Worm (Caenorhabditis elegans): ENCODE data around the gene col-124.

The col-124 gene

DNA sequence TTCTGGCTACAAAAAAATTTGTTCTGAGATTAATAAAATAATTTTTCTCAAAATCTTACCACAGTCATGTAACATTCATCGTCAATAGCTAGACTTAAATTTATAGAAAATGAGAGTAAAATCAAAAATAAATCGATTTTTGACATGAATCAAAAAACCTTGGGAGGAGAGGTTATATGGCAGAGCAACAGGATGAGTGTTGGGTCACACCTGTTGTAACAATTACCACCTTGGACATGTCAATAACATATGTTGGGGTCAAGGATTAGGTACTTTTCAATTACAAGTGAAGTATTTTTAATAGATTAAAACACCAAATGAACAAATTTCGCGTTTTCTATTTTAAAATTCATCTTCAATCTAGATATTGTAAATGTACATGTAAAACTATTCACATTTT, 25.4 kb downstream of the col-124 start, which contains the start of gene lipl-7:
lipl-7 (minus strand) TSS at position 165 of the 400 bp plus-strand sequence.
- TF ChIP-seq nhr-25 (tag; optimal IDR thresholded peaks at IDR 0.05): no peak
- TF ChIP-seq mdl-1 (tag; optimal IDR thresholded peaks at IDR 0.05): no peak
- TF ChIP-seq ama-1 (optimal IDR thresholded peaks at IDR 0.05): no peak
- no peak for TF ChIP-seq ceh-28 (tag; optimal IDR thresholded peaks at IDR 0.05)
- no peak for TF ChIP-seq R02D3.7 (tag; optimal IDR thresholded peaks at IDR 0.05)
- TF ChIP-seq lsy-12 (tag; optimal IDR thresholded peaks at IDR 0.05): no peak
- no peak for TF ChIP-seq pqm-1 (tag; optimal IDR thresholded peaks at IDR 0.05)
- no peak for TF ChIP-seq mml-1 (tag; optimal IDR thresholded peaks at IDR 0.05)
- TF ChIP-seq hmg-11 (tag; optimal IDR thresholded peaks at IDR 0.05): no peak
- TF ChIP-seq snpc-4 (tag; optimal IDR thresholded peaks at IDR 0.05): no peak
- no peak for TF ChIP-seq nhr-237 (tag; optimal IDR thresholded peaks at IDR 0.05)
- no peak for TF ChIP-seq nhr-12 (tag; optimal IDR thresholded peaks at IDR 0.05)
- no peak for TF ChIP-seq fkh-10 (GFP tag; optimal IDR thresholded peaks at IDR 0.05)
- no peak for TF ChIP-seq pha-4 (tag; optimal IDR thresholded peaks at IDR 0.05)
- TF ChIP-seq elt-2 (tag; optimal IDR thresholded peaks at IDR 0.05): no peak
- no peak for TF ChIP-seq daf-12 (tag; optimal IDR thresholded peaks at IDR 0.05)
- no peak for TF ChIP-seq eor-1 (tag; optimal IDR thresholded peaks at IDR 0.05)

DNA sequence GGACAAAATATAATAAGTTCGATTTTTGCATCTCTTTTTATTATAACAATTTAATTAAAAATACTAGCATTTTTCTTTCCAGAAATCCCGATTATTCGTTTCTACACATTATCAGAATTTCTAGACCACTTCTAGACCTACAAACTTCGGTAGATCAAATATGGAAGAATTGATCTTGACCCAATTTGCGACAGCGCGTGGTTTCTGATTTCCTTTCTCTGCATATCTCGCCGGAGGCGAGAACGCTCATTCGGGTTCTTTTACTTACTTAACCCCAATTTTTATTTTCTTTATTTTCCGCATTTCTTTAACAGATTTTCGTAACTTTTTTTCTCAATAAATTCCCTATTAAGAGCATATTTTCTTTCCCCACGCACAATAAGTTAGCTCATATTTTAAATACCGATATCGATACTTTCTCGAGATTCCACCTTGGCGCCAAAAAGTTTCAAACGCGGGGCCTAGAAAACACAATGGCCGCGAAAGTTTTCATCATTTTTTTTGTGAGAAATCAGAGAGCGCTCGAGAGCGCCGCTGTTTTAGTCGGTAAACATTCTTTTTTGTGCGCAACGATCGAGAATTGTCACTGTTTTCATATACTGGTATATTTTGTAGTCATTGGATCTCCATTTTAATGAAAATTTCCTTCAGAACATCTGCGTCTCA, 26.3 kb downstream of the col-124 start:
- TF ChIP-seq nhr-76 (tag; optimal IDR thresholded peaks at IDR 0.05): no peak
- TF ChIP-seq lsy-12 (tag; optimal IDR thresholded peaks at IDR 0.05): no peak
- TF ChIP-seq egl-27 (tag; optimal IDR thresholded peaks at IDR 0.05): no peak
- TF ChIP-seq elt-2 (tag; optimal IDR thresholded peaks at IDR 0.05): no peak
- no peak for TF ChIP-seq hmg-11 (tag; optimal IDR thresholded peaks at IDR 0.05)
- TF ChIP-seq ama-1 (optimal IDR thresholded peaks at IDR 0.05): no peak
- peak; percentile 4 for TF ChIP-seq lin-39 (tag; optimal IDR thresholded peaks at IDR 0.05)
- no peak for TF ChIP-seq ztf-11 (tag; optimal IDR thresholded peaks at IDR 0.05)
- no peak for TF ChIP-seq sea-2 (GFP tag; optimal IDR thresholded peaks at IDR 0.05)
- no peak for TF ChIP-seq elt-1 (tag; optimal IDR thresholded peaks at IDR 0.05)
- no peak for TF ChIP-seq ceh-16 (tag; optimal IDR thresholded peaks at IDR 0.05)
- TF ChIP-seq aly-2 (tag; optimal IDR thresholded peaks at IDR 0.05): no peak
- TF ChIP-seq fkh-10 (GFP tag; optimal IDR thresholded peaks at IDR 0.05): no peak
- no peak for TF ChIP-seq elt-3 (tag; optimal IDR thresholded peaks at IDR 0.05)
- no peak for TF ChIP-seq unc-39 (tag; optimal IDR thresholded peaks at IDR 0.05)
- no peak for TF ChIP-seq fos-1 (tag; optimal IDR thresholded peaks at IDR 0.05)
- no peak for TF ChIP-seq daf-12 (tag; optimal IDR thresholded peaks at IDR 0.05)
- TF ChIP-seq nfya-1 (tag; optimal IDR thresholded peaks at IDR 0.05; ENCODE audit: insufficient read depth): peak; percentile 12
- TF ChIP-seq mml-1 (tag; optimal IDR thresholded peaks at IDR 0.05): no peak
- peak; percentile 8 for TF ChIP-seq nhr-23 (tag; optimal IDR thresholded peaks at IDR 0.05)
- TF ChIP-seq zag-1 (tag; optimal IDR thresholded peaks at IDR 0.05): no peak
- TF ChIP-seq pha-4 (tag; optimal IDR thresholded peaks at IDR 0.05): peak; percentile 65
- no peak for TF ChIP-seq pqm-1 (tag; optimal IDR thresholded peaks at IDR 0.05)
- no peak for TF ChIP-seq R02D3.7 (tag; optimal IDR thresholded peaks at IDR 0.05)
- TF ChIP-seq snpc-4 (tag; optimal IDR thresholded peaks at IDR 0.05): no peak
- TF ChIP-seq nhr-12 (tag; optimal IDR thresholded peaks at IDR 0.05): no peak
- TF ChIP-seq lin-15B (tag; optimal IDR thresholded peaks at IDR 0.05): peak; percentile 38
- peak; percentile 41 for TF ChIP-seq nhr-25 (tag; optimal IDR thresholded peaks at IDR 0.05)
- TF ChIP-seq jun-1 (tag; optimal IDR thresholded peaks at IDR 0.05): no peak

DNA sequence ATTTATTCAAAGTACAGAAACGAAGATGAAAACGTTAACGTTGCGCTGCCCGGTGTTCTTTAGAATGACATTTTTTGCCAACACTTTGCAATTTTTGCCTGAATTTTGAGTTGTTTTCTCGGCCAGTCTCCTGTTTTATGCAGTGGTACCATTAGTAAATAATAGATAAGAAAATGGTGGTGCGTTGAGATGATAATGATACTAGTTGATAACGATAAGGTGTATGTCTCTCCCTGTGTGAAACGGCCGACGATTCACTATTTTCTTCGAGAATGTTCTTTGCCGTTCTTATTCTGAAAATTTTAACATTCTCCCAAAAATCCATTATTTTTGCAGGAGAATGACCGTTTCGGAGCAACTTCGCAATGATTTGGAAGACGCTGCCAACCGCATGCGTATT, 27.0 kb downstream of the col-124 start, which contains the start of gene tkt-1:
tkt-1 (plus strand) TSS at position 337 of the 400 bp plus-strand sequence.
- peak; percentile 92 for TF ChIP-seq elt-2 (tag; optimal IDR thresholded peaks at IDR 0.05)
- TF ChIP-seq nhr-25 (tag; optimal IDR thresholded peaks at IDR 0.05): no peak
- peak in 1 of 3 experiments; percentile 85 for TF ChIP-seq elt-3 (tag; optimal IDR thresholded peaks at IDR 0.05)
- TF ChIP-seq pha-4 (tag; optimal IDR thresholded peaks at IDR 0.05): peak; percentile 19
- TF ChIP-seq ceh-28 (tag; optimal IDR thresholded peaks at IDR 0.05): no peak
- peak; percentile 55 for TF ChIP-seq jun-1 (tag; optimal IDR thresholded peaks at IDR 0.05)
- TF ChIP-seq ceh-16 (tag; optimal IDR thresholded peaks at IDR 0.05): no peak
- TF ChIP-seq pqm-1 (tag; optimal IDR thresholded peaks at IDR 0.05): peak; percentile 88

DNA sequence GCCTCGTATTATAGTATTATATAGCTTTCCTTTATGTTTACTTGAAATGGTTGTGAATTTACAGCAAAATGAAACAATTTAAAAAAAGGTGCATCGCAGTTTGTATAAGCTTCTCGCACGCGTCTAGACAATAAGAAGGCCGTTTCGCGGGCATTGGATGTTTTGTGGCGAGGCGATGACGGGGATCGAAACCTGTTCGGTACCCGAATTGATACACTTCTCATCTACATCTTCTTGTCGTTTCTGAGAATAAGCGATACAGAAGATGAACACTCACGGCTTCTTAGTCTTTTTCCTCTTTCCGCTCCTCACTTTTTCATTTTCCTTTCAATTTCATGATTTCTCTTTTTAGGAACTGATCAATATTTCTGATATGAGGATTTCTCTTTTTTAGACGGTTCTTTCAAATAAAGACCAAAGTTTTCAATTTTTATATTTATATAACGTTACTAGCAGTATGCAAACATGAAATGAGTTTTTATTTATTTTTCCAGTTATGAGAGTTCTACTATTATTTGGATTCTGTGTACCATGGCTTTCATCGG, 29.5 kb downstream of the col-124 start, which contains the start of gene F01G10.10:
F01G10.10 (plus strand) TSS at position 495 of the 545 bp plus-strand sequence.
- TF ChIP-seq unc-62 (GFP tag; optimal IDR thresholded peaks at IDR 0.05) (no peak), pha-4 (tag; optimal IDR thresholded peaks at IDR 0.05) (no peak), nhr-67 (tag; optimal IDR thresholded peaks at IDR 0.05) (no peak), ZK546.5 (tag; optimal IDR thresholded peaks at IDR 0.05) (no peak), ztf-4 (tag; optimal IDR thresholded peaks at IDR 0.05) (no peak), ztf-11 (tag; optimal IDR thresholded peaks at IDR 0.05) (no peak), ama-1 (optimal IDR thresholded peaks at IDR 0.05) (peak; percentile 87), hmg-11 (tag; optimal IDR thresholded peaks at IDR 0.05) (no peak), nhr-12 (tag; optimal IDR thresholded peaks at IDR 0.05) (no peak), jun-1 (tag; optimal IDR thresholded peaks at IDR 0.05) (no peak), tbx-2 (tag; optimal IDR thresholded peaks at IDR 0.05) (no peak), eor-1 (tag; optimal IDR thresholded peaks at IDR 0.05) (no peak), aly-2 (tag; optimal IDR thresholded peaks at IDR 0.05) (no peak), nhr-77 (tag; optimal IDR thresholded peaks at IDR 0.05) (no peak), ceh-9 (tag; optimal IDR thresholded peaks at IDR 0.05) (no peak), fkh-2 (tag; optimal IDR thresholded peaks at IDR 0.05) (no peak), zag-1 (tag; optimal IDR thresholded peaks at IDR 0.05) (no peak), snpc-4 (tag; optimal IDR thresholded peaks at IDR 0.05) (no peak), mml-1 (tag; optimal IDR thresholded peaks at IDR 0.05) (no peak), nhr-237 (tag; optimal IDR thresholded peaks at IDR 0.05) (no peak), pqm-1 (tag; optimal IDR thresholded peaks at IDR 0.05) (no peak), sea-2 (GFP tag; optimal IDR thresholded peaks at IDR 0.05) (no peak), nhr-23 (tag; optimal IDR thresholded peaks at IDR 0.05) (peak; percentile 30), egl-5 (tag; optimal IDR thresholded peaks at IDR 0.05) (no peak), nfya-1 (tag; optimal IDR thresholded peaks at IDR 0.05; ENCODE audit: insufficient read depth) (no peak), mdl-1 (tag; optimal IDR thresholded peaks at IDR 0.05) (no peak), nhr-25 (tag; optimal IDR thresholded peaks at IDR 0.05) (peak; percentile 62)
